Fruit fly (Drosophila melanogaster) whole organism, embryonic: ENCODE results near the gene CG9733.

Source experiments
- C15 ChIP-seq: fragments of 200-800 bp; sonication (Bioruptor generic); IDR thresholded peaks from 3 replicates; pipeline ENCODE4 v1.3.6; 2022; ENCODE audit warnings: missing biosample characterization, missing genetic modification characterization
- CG10147 ChIP-seq: fragments of 200-800 bp; sonication (Bioruptor generic); optimal IDR thresholded peaks from 2 replicates; lab custom pipeline; 2019; ENCODE audit warnings: missing biosample characterization, mild to moderate bottlenecking, missing genetic modification characterization, moderate library complexity
- CG11093 ChIP-seq: fragments of 200-800 bp; sonication (Bioruptor generic); IDR thresholded peaks from 3 replicates; pipeline ENCODE4 v1.3.6; 2022; ENCODE audit warnings: missing biosample characterization, missing genetic modification characterization
- CG11560 ChIP-seq: fragments of 200-800 bp; sonication (Bioruptor generic); IDR thresholded peaks from 3 replicates; pipeline ENCODE4 v1.3.6; 2022; ENCODE audit warnings: missing biosample characterization, missing genetic modification characterization
- CG12299 ChIP-seq: fragments of 200-800 bp; sonication (Bioruptor generic); optimal IDR thresholded peaks from 2 replicates; lab custom pipeline; 2018; ENCODE audit warnings: missing biosample characterization, mild to moderate bottlenecking, missing genetic modification characterization
- CG14860 ChIP-seq: fragments of 200-800 bp; sonication (Bioruptor generic); IDR thresholded peaks from 3 replicates; pipeline ENCODE4 v1.3.6; 2022; ENCODE audit warnings: missing biosample characterization, missing genetic modification characterization; ENCODE audit not compliant: partially characterized antibody
- CG15269 ChIP-seq: fragments of 200-800 bp; sonication (Bioruptor generic); optimal IDR thresholded peaks from 2 replicates; lab custom pipeline; 2018; ENCODE audit warnings: missing biosample characterization, mild to moderate bottlenecking, missing genetic modification characterization, moderate library complexity
- CG15479 ChIP-seq: fragments of 200-800 bp; sonication (Bioruptor generic); optimal IDR thresholded peaks from 3 replicates; lab custom pipeline; 2019; ENCODE audit warnings: missing biosample characterization, mild to moderate bottlenecking, missing genetic modification characterization, moderate library complexity
- CG16779 ChIP-seq: fragments of 200-800 bp; sonication (Bioruptor generic); IDR thresholded peaks from 2 replicates; pipeline ENCODE4 v1.3.6; 2022; ENCODE audit warnings: missing biosample characterization, missing genetic modification characterization
- CG16813 ChIP-seq: fragments of 200-800 bp; sonication (Bioruptor generic); IDR thresholded peaks from 3 replicates; pipeline ENCODE4 v1.3.6; 2022; ENCODE audit warnings: missing biosample characterization, missing genetic modification characterization; ENCODE audit not compliant: partially characterized antibody
- CG17186 ChIP-seq: fragments of 200-800 bp; sonication (Bioruptor generic); optimal IDR thresholded peaks from 3 replicates; lab custom pipeline; 2017; ENCODE audit warnings: missing biosample characterization, missing genetic modification reagents, missing genetic modification characterization
- CG2202 ChIP-seq: fragments of 200-800 bp; sonication (Bioruptor generic); optimal IDR thresholded peaks from 2 replicates; lab custom pipeline; 2018; ENCODE audit warnings: missing biosample characterization, mild to moderate bottlenecking, missing genetic modification characterization
- CG30020 ChIP-seq: fragments of 200-800 bp; optimal IDR thresholded peaks from 2 replicates; lab custom pipeline; 2019; ENCODE audit warnings: missing biosample characterization, mild to moderate bottlenecking, missing genetic modification characterization, moderate library complexity
- CG31224 ChIP-seq: fragments of 200-800 bp; sonication (Bioruptor generic); IDR thresholded peaks from 2 replicates; pipeline ENCODE4 v1.3.6; 2022; ENCODE audit warnings: missing biosample characterization, missing genetic modification characterization
- CG31441 ChIP-seq: fragments of 200-800 bp; sonication (Bioruptor generic); IDR thresholded peaks from 2 replicates; pipeline ENCODE4 v1.3.6; 2022; ENCODE audit warnings: missing biosample characterization, missing genetic modification characterization
- CG34224 ChIP-seq: fragments of 200-800 bp; sonication (Bioruptor generic); IDR thresholded peaks from 3 replicates; pipeline ENCODE4 v1.3.6; 2022; ENCODE audit warnings: missing biosample characterization, missing genetic modification characterization; ENCODE audit not compliant: partially characterized antibody
- CG4707 ChIP-seq: fragments of 200-800 bp; sonication (Bioruptor generic); optimal IDR thresholded peaks from 2 replicates; lab custom pipeline; 2018; ENCODE audit warnings: missing biosample characterization, mild to moderate bottlenecking, missing genetic modification characterization, moderate library complexity
- CG5180 ChIP-seq: fragments of 200-800 bp; sonication (Bioruptor generic); optimal IDR thresholded peaks from 3 replicates; lab custom pipeline; 2017; ENCODE audit warnings: missing biosample characterization, missing genetic modification characterization, mild to moderate bottlenecking, moderate library complexity, missing genetic modification reagents
- CG5245 ChIP-seq: fragments of 200-800 bp; sonication (Bioruptor generic); optimal IDR thresholded peaks from 3 replicates; lab custom pipeline; 2016; ENCODE audit warnings: missing biosample characterization, missing genetic modification characterization
- CG6683 ChIP-seq: fragments of 200-800 bp; sonication (Bioruptor generic); optimal IDR thresholded peaks from 2 replicates; lab custom pipeline; 2017; ENCODE audit warnings: missing biosample characterization, mild to moderate bottlenecking, missing genetic modification characterization, missing genetic modification reagents
- CG7556 ChIP-seq: fragments of 200-800 bp; sonication (Bioruptor generic); optimal IDR thresholded peaks from 2 replicates; lab custom pipeline; 2017; ENCODE audit warnings: missing biosample characterization, mild to moderate bottlenecking, missing genetic modification characterization
- CG8944 ChIP-seq: fragments of 200-800 bp; sonication (Bioruptor generic); optimal IDR thresholded peaks from 3 replicates; lab custom pipeline; 2016; ENCODE audit warnings: missing biosample characterization, missing genetic modification characterization
- CG9609 ChIP-seq: fragments of 200-800 bp; sonication (Bioruptor generic); optimal IDR thresholded peaks from 3 replicates; lab custom pipeline; 2016; ENCODE audit warnings: missing biosample characterization, missing genetic modification characterization
- CTCF ChIP-seq: fragments of 200-800 bp; sonication (Bioruptor generic); optimal IDR thresholded peaks from 2 replicates; lab custom pipeline; 2017; ENCODE audit warnings: missing biosample characterization, mild to moderate bottlenecking, missing genetic modification characterization, moderate library complexity
- Dll ChIP-seq: fragments of 200-800 bp; sonication (Bioruptor generic); IDR thresholded peaks from 4 replicates; pipeline ENCODE4 v1.3.6; 2022; ENCODE audit warnings: missing biosample characterization, missing genetic modification characterization; ENCODE audit not compliant: partially characterized antibody
- Dref ChIP-seq: fragments of 200-800 bp; sonication (Bioruptor generic); IDR thresholded peaks from 2 replicates; pipeline ENCODE4 v1.3.6; 2022; ENCODE audit warnings: missing biosample characterization, missing genetic modification characterization
- HLH4C ChIP-seq: fragments of 200-800 bp; sonication (Bioruptor generic); IDR thresholded peaks from 3 replicates; pipeline ENCODE4 v1.3.6; 2022; ENCODE audit warnings: missing biosample characterization, missing genetic modification characterization; ENCODE audit not compliant: partially characterized antibody
- Hand ChIP-seq: fragments of 200-800 bp; sonication (Bioruptor generic); optimal IDR thresholded peaks from 2 replicates; lab custom pipeline; 2017; ENCODE audit warnings: mild to moderate bottlenecking, missing biosample characterization, missing genetic modification reagents, missing genetic modification characterization
- Hey ChIP-seq: fragments of 200-800 bp; sonication (Bioruptor generic); optimal IDR thresholded peaks from 3 replicates; lab custom pipeline; 2018; ENCODE audit warnings: missing biosample characterization, mild to moderate bottlenecking, missing genetic modification characterization
- Kr ChIP-seq: fragments of 200-800 bp; sonication (Bioruptor generic); optimal IDR thresholded peaks from 2 replicates; lab custom pipeline; 2017; ENCODE audit warnings: missing biosample characterization, mild to moderate bottlenecking, missing genetic modification characterization
- Lpt ChIP-seq: fragments of >200 bp; optimal IDR thresholded peaks from 2 replicates; lab custom pipeline; 2018; ENCODE audit warnings: missing biosample characterization, missing genetic modification characterization
- Ravus ChIP-seq: fragments of 200-800 bp; sonication (Bioruptor generic); IDR thresholded peaks from 2 replicates; pipeline ENCODE4 v1.3.6; 2022; ENCODE audit warnings: missing biosample characterization, missing genetic modification characterization
- Taf1 ChIP-seq: fragments of 200-800 bp; sonication (Bioruptor generic); IDR thresholded peaks from 2 replicates; pipeline ENCODE4 v1.3.6; 2022; ENCODE audit warnings: missing biosample characterization, missing genetic modification characterization
- Xrp1 ChIP-seq: fragments of 200-800 bp; sonication (Bioruptor generic); IDR thresholded peaks from 2 replicates; pipeline ENCODE4 v1.3.6; 2022; ENCODE audit warnings: missing biosample characterization, missing genetic modification characterization
- ato ChIP-seq: fragments of 200-800 bp; sonication (Bioruptor generic); IDR thresholded peaks from 2 replicates; pipeline ENCODE4 v1.3.6; 2022; ENCODE audit warnings: missing biosample characterization, missing genetic modification characterization; ENCODE audit not compliant: partially characterized antibody
- br ChIP-seq: fragments of >200 bp; optimal IDR thresholded peaks from 2 replicates; lab custom pipeline; 2017
- cad ChIP-seq: fragments of >200 bp; optimal IDR thresholded peaks from 2 replicates; lab custom pipeline; 2017; ENCODE audit warnings: missing biosample characterization, missing genetic modification characterization
- chif ChIP-seq, 2 experiments: fragments of 200-800 bp; sonication (Bioruptor generic); optimal IDR thresholded peaks; 3 replicates each; lab custom pipeline; 2016; ENCODE audit warnings: missing biosample characterization in 2 of 2, missing genetic modification characterization in 2 of 2
- crol ChIP-seq: fragments of 200-800 bp; sonication (Bioruptor generic); IDR thresholded peaks from 2 replicates; pipeline ENCODE4 v1.3.6; 2022; ENCODE audit warnings: missing biosample characterization, missing genetic modification characterization
- disco-r ChIP-seq: fragments of 200-800 bp; sonication (Bioruptor generic); optimal IDR thresholded peaks from 2 replicates; lab custom pipeline; 2016; ENCODE audit warnings: missing biosample characterization, missing genetic modification characterization
- emc ChIP-seq: fragments of 200-800 bp; sonication (Bioruptor generic); optimal IDR thresholded peaks from 2 replicates; lab custom pipeline; 2016; ENCODE audit warnings: missing biosample characterization, missing genetic modification characterization
- gsb ChIP-seq: fragments of 200-800 bp; sonication (Bioruptor generic); IDR thresholded peaks from 2 replicates; pipeline ENCODE4 v1.3.6; 2022; ENCODE audit warnings: missing biosample characterization, missing genetic modification characterization
- hb ChIP-seq: fragments of 200-800 bp; sonication (Bioruptor generic); IDR thresholded peaks from 3 replicates; pipeline ENCODE4 v1.3.6; 2022; ENCODE audit warnings: missing biosample characterization, missing genetic modification characterization; ENCODE audit not compliant: partially characterized antibody
- hth ChIP-seq: fragments of >200 bp; optimal IDR thresholded peaks from 2 replicates; lab custom pipeline; 2017; ENCODE audit warnings: inconsistent platforms
- inv ChIP-seq: fragments of 200-800 bp; sonication (Bioruptor generic); IDR thresholded peaks from 2 replicates; pipeline ENCODE4 v1.3.6; 2022; ENCODE audit warnings: missing biosample characterization, missing genetic modification characterization; ENCODE audit not compliant: partially characterized antibody
- kay ChIP-seq: fragments of 200-800 bp; sonication (Bioruptor generic); optimal IDR thresholded peaks from 2 replicates; lab custom pipeline; 2016; ENCODE audit warnings: missing biosample characterization, missing genetic modification characterization
- nmo ChIP-seq: fragments of 200-800 bp; sonication (Bioruptor generic); optimal IDR thresholded peaks from 2 replicates; lab custom pipeline; 2018; ENCODE audit warnings: missing biosample characterization, mild to moderate bottlenecking, missing genetic modification characterization, moderate library complexity
- nom ChIP-seq: fragments of 200-800 bp; sonication (Bioruptor generic); optimal IDR thresholded peaks from 2 replicates; lab custom pipeline; 2017; ENCODE audit warnings: missing biosample characterization, missing genetic modification characterization, mild to moderate bottlenecking, moderate library complexity, missing genetic modification reagents
- sna ChIP-seq: fragments of 200-800 bp; sonication (Bioruptor generic); IDR thresholded peaks from 2 replicates; pipeline ENCODE4 v1.3.6; 2022; ENCODE audit warnings: missing biosample characterization, missing genetic modification characterization; ENCODE audit not compliant: partially characterized antibody
- so ChIP-seq: fragments of 200-800 bp; sonication (Bioruptor generic); IDR thresholded peaks from 3 replicates; pipeline ENCODE4 v1.3.6; 2022; ENCODE audit warnings: missing biosample characterization, missing genetic modification characterization
- twi ChIP-seq: fragments of 200-800 bp; optimal IDR thresholded peaks from 2 replicates; lab custom pipeline; 2019; ENCODE audit warnings: missing biosample characterization, mild to moderate bottlenecking, missing genetic modification characterization, moderate library complexity
- yki ChIP-seq: fragments of >200 bp; optimal IDR thresholded peaks from 3 replicates; lab custom pipeline; 2018

Gene CG9733

dm6 chr3R:30247802-30248363 lies 1.4 kb upstream of the CG9733 start (continued):
- TF ChIP-seq Hand (GFP tag; lab: Kevin White, UChicago) (no peak), HLH4C (GFP tag; lab: Robert Waterston, UW) (peak; percentile 62), yki (lab: Kevin White, UChicago) (no peak), Xrp1 (GFP tag; lab: Robert Waterston, UW) (no peak), inv (GFP tag; lab: Robert Waterston, UW) (peak; percentile 37; the same call in 1 of the 2 replicates), so (GFP tag; lab: Robert Waterston, UW) (no peak), C15 (no peak), Hey (no peak), CG8944 (no peak), CG15479 (GFP tag; lab: Kevin White, UChicago) (no peak), br (lab: Kevin White, UChicago) (no peak), CG11560 (tag; lab: Robert Waterston, UW) (no peak), twi (no peak), CG5245 (GFP tag; lab: Kevin White, UChicago) (no peak), CG30020 (tag; lab: Kevin White, UChicago) (no peak), disco-r (no peak), Lpt (GFP tag; lab: Kevin White, UChicago) (no peak), CG7556 (GFP tag; lab: Kevin White, UChicago) (no peak), hth (no peak), nom (GFP tag; lab: Kevin White, UChicago) (no peak), CG34224 (GFP tag; lab: Robert Waterston, UW) (peak; percentile 58; the same call in 2 of the 3 replicates), CG5180 (GFP tag; lab: Kevin White, UChicago) (no peak), sna (GFP tag; lab: Robert Waterston, UW) (0 out of 2 replicates have a peak, but pooled peaks have one; percentile 19), CG10147 (GFP tag; lab: Kevin White, UChicago) (no peak), CG11093 (no peak), CG9609 (GFP tag; lab: Kevin White, UChicago) (no peak), ato (GFP tag; lab: Robert Waterston, UW) (peak; percentile 55), CG31441 (GFP tag; lab: Robert Waterston, UW) (no peak), chif (GFP tag; optimal IDR thresholded peaks at IDR 0.05; lab: Kevin White, UChicago) (no peak), CG16813 (peak; percentile 54; the same call in 2 of the 3 replicates), CG14860 (GFP tag; lab: Robert Waterston, UW) (peak; percentile 8; the same call in 1 of the 3 replicates), emc (GFP tag; lab: Kevin White, UChicago) (no peak), CG4707 (GFP tag; lab: Kevin White, UChicago) (no peak), Dref (GFP tag; lab: Robert Waterston, UW) (no peak), kay (GFP tag; lab: Kevin White, UChicago) (no peak), CG6683 (no peak), CG31224 (GFP tag; lab: Robert Waterston, UW) (no peak), CG12299 (tag; lab: Kevin White, UChicago) (no peak), Dll (no peak), Kr (GFP tag; lab: Kevin White, UChicago) (peak; percentile 48), cad (GFP tag; lab: Kevin White, UChicago) (no peak), CG2202 (tag; lab: Kevin White, UChicago) (no peak), Taf1 (GFP tag; lab: Robert Waterston, UW) (no peak), CG15269 (tag; lab: Kevin White, UChicago) (no peak), Ravus (GFP tag; lab: Robert Waterston, UW) (no peak), hb (peak; percentile 46; the same call in 1 of the 3 replicates), crol (no peak), CG16779 (no peak), gsb (GFP tag; lab: Robert Waterston, UW) (no peak), nmo (GFP tag; lab: Kevin White, UChicago) (no peak), CG17186 (no peak), CTCF (GFP tag; lab: Kevin White, UChicago) (no peak)
